Worm (Caenorhabditis elegans): ENCODE measurements around the gene srd-41.

The srd-41 gene

DNA sequence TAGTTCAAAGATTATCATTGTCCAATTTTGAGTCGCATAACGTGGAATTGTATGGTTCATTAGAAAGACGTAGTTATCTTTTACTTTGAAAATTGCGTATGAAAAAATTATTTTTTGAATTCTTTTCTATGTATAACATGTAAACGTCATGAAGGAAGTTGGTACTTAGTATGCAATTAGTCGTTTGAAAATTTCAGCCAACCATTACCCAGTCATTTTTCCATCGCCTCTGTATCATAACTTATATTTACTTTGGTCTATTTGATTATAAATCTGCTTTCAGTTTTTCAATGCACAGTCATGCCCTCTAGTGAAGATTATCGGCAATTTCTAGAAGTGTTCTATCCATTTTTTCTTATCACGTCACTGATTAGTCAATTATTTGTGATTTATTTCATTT, at the start of gene srd-41:
TSS of gene srd-41 (plus strand) at position 301 of the 400 bp plus-strand sequence.
- TF ChIP-seq F10B5.3 (tag; optimal IDR thresholded peaks at IDR 0.05) (no peak), tra-1 (GFP tag; IDR thresholded peaks at IDR 0.05) (no peak), madf-9 (GFP tag; conservative IDR thresholded peaks at IDR 0.05) (no peak), T26A8.4 (GFP tag; IDR thresholded peaks at IDR 0.05) (no peak), F44E2.7 (GFP tag; IDR thresholded peaks at IDR 0.05) (no peak), fos-1 (tag; optimal IDR thresholded peaks at IDR 0.05) (no peak), ceh-28 (tag; optimal IDR thresholded peaks at IDR 0.05) (no peak), ceh-32 (tag; optimal IDR thresholded peaks at IDR 0.05; ENCODE audit: poor library complexity) (no peak), lin-39 (tag; optimal IDR thresholded peaks at IDR 0.05) (no peak), aly-2 (tag; optimal IDR thresholded peaks at IDR 0.05) (no peak), aha-1 (tag) (no peak), zag-1 (tag; optimal IDR thresholded peaks at IDR 0.05) (no peak), nhr-42 (GFP tag; IDR thresholded peaks at IDR 0.05) (no peak)

DNA sequence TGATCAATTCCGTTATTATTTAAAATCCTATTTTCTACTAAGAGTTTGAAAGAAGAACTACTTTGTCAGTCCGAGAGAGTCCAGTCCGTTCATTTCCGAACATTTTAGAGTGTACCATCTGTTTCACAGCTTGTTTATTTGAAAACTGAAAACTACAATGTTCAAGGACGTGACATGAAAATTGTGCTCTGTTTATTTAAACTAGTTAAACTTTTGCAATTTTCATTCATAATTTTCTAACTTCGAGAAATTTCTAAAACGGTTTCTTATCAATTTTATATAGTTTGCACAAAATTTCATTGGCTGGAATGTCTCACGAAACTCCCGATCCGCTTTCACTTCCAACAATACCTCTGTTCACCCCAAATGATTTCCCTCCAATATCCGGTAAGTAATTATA, 46.0 kb upstream of the srd-41 start, which contains the start of gene C04B4.1:
TSS of gene C04B4.1 (plus strand) at position 301 of the 400 bp plus-strand sequence.
- TF ChIP-seq aha-1 (tag), result no peak
- no peak for TF ChIP-seq mxl-3 (GFP tag; optimal IDR thresholded peaks at IDR 0.05)

DNA sequence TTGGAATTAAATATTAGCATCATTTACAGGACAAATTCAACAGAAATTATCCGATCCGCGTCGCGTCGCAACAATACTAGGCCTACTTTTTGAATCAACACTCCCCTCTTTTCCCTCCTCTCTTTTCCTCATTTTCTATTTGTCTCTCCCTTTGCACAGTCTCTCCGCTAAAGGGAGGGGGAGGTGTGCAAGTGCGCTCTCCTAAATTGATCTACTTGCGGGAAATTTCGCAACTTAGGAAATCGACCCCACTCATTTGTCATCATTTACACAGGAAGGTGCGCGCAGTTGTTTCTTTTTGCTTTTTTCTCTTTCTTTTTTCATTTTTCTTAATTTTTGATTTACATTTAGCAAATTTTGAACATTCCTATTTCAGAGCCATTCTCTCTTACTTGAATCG, 43.6 kb upstream of the srd-41 start, which contains the start of gene C04B4.2:
TSS of gene C04B4.2 (plus strand) at position 371 of the 400 bp plus-strand sequence.
- no peak for TF ChIP-seq daf-16 (GFP tag; optimal IDR thresholded peaks at IDR 0.05)
- TF ChIP-seq daf-16 (tag; optimal IDR thresholded peaks at IDR 0.05), result no peak
- TF ChIP-seq daf-8 (GFP tag; IDR thresholded peaks at IDR 0.05), result no peak
- no peak for TF ChIP-seq zip-11 (GFP tag; IDR thresholded peaks at IDR 0.05)
- no peak for TF ChIP-seq dmd-9 (GFP tag; IDR thresholded peaks at IDR 0.05)
- TF ChIP-seq arid-1 (GFP tag; conservative IDR thresholded peaks at IDR 0.05), result no peak
- no peak for TF ChIP-seq Y105C5A.15 (GFP tag; IDR thresholded peaks at IDR 0.05)
- TF ChIP-seq mes-2 (tag; optimal IDR thresholded peaks at IDR 0.05; ENCODE audit: poor library complexity, severe bottlenecking), result no peak
- no peak for TF ChIP-seq madf-5 (GFP tag; IDR thresholded peaks at IDR 0.05)
- TF ChIP-seq fkh-10 (GFP tag; optimal IDR thresholded peaks at IDR 0.05), result no peak
- no peak for TF ChIP-seq ceh-32 (tag; optimal IDR thresholded peaks at IDR 0.05; ENCODE audit: poor library complexity)
- TF ChIP-seq php-3 (GFP tag; IDR thresholded peaks at IDR 0.05), result no peak
- no peak for TF ChIP-seq nhr-10 (tag; optimal IDR thresholded peaks at IDR 0.05)
- no peak for TF ChIP-seq fos-1 (tag; optimal IDR thresholded peaks at IDR 0.05)
- no peak for TF ChIP-seq mxl-3 (GFP tag; optimal IDR thresholded peaks at IDR 0.05)
- TF ChIP-seq nhr-102 (tag; optimal IDR thresholded peaks at IDR 0.05), result no peak
- no peak for TF ChIP-seq ceh-28 (tag; optimal IDR thresholded peaks at IDR 0.05)
- TF ChIP-seq mep-1 (tag; optimal IDR thresholded peaks at IDR 0.05), result no peak
- TF ChIP-seq tra-1 (GFP tag; IDR thresholded peaks at IDR 0.05), result no peak
- TF ChIP-seq daf-19 (GFP tag; conservative IDR thresholded peaks at IDR 0.05), result no peak
- TF ChIP-seq daf-12 (tag; optimal IDR thresholded peaks at IDR 0.05), result no peak

DNA sequence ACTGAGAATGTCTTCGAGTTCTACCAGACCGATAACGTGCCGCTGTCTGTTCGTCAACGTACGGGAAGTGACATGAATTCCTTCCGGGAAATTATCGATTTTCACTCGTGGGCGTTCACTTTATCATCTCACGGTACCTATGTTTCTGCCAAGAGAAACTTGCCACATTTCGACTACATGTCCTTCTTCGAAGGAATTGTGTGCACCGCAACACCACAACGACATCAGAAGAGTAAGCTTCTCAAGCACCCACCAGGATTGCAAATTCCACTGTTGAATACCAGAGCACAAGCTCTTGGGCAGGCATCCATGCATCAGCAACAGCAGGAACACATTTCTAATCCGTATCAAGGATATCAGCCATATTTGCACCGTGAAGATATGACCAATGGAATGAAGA, 42.4 kb upstream of the srd-41 start:
- TF ChIP-seq aha-1 (tag), result peak; percentile 63
- TF ChIP-seq unc-62 (GFP tag; optimal IDR thresholded peaks at IDR 0.05 in 1 of 2), result peak in 1 of 2 experiments; percentile 91
- TF ChIP-seq unc-62 (tag; optimal IDR thresholded peaks at IDR 0.05), result no peak
- TF ChIP-seq R02D3.7 (tag; optimal IDR thresholded peaks at IDR 0.05), result no peak

ce11 chrX:12285496-12285895, 41.0 kb upstream of the srd-41 start, which contains the start of gene lips-2:
Gene lips-2, plus strand, starts transcription at chrX:12285796.
- TF ChIP-seq nhr-11 (tag; optimal IDR thresholded peaks at IDR 0.05), result no peak
- TF ChIP-seq F44E2.7 (GFP tag; IDR thresholded peaks at IDR 0.05), result no peak
- no peak for TF ChIP-seq skn-1 (tag; optimal IDR thresholded peaks at IDR 0.05)
- no peak for TF ChIP-seq hlh-11 (tag; optimal IDR thresholded peaks at IDR 0.05)
- no peak for TF ChIP-seq Y5F2A.4 (GFP tag; optimal IDR thresholded peaks at IDR 0.05)
- no peak for TF ChIP-seq hif-1 (tag; optimal IDR thresholded peaks at IDR 0.05)
- no peak for TF ChIP-seq lim-7 (GFP tag; IDR thresholded peaks at IDR 0.05)
- no peak for TF ChIP-seq daf-12 (tag; optimal IDR thresholded peaks at IDR 0.05)
- no peak for TF ChIP-seq set-16 (GFP tag; IDR thresholded peaks at IDR 0.05)
- no peak for TF ChIP-seq fos-1 (tag; optimal IDR thresholded peaks at IDR 0.05)
- TF ChIP-seq snpc-1.2 (GFP tag; IDR thresholded peaks at IDR 0.05), result no peak
- no peak for TF ChIP-seq madf-9 (GFP tag; conservative IDR thresholded peaks at IDR 0.05)
- TF ChIP-seq saeg-2 (GFP tag; IDR thresholded peaks at IDR 0.05), result no peak
- no peak for TF ChIP-seq daf-16 (GFP tag; optimal IDR thresholded peaks at IDR 0.05)
- TF ChIP-seq daf-16 (tag; optimal IDR thresholded peaks at IDR 0.05), result no peak
- no peak for TF ChIP-seq F37D6.2 (tag; optimal IDR thresholded peaks at IDR 0.05)
- no peak for TF ChIP-seq aha-1 (tag)
- no peak for TF ChIP-seq zip-11 (GFP tag; IDR thresholded peaks at IDR 0.05)

Measured in whole organism, L4 larva.